Worm (Caenorhabditis elegans): ENCODE results near the gene F44E2.9.
A peak's percentile ranks its signal among the peaks of the same experiment; 100 is the strongest.

F44E2.9 gene

DNA sequence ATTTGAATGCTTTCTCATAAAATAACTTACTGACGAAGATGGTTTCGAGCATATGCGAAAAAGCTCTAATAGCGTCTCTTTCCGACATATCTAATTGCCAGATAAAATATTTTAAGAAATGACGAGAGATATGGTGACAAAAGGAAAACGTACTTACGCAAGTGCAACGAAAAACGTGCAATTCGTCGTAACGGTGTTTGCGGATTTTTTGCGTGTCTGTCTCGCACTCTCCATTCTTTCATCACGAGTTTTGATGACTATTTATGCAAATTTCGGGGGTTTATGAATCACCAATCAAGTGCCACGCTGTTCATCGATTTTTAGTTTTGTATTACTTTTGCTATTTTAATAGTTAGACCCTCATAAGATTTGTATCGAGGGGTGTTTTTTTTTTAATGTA is 38.6 kb upstream of the F44E2.9 start, which contains the start of gene ZK637.14:
Gene ZK637.14, minus strand, starts transcription at position 201 of the 400 bp plus-strand sequence.
- TF ChIP-seq nhr-237 (tag; optimal IDR thresholded peaks at IDR 0.05) (no peak), pha-4 (tag; optimal IDR thresholded peaks at IDR 0.05) (peak; percentile 59), nhr-12 (tag; optimal IDR thresholded peaks at IDR 0.05) (no peak), pqm-1 (tag; optimal IDR thresholded peaks at IDR 0.05) (peak; percentile 65), jun-1 (tag; optimal IDR thresholded peaks at IDR 0.05) (peak; percentile 41), lin-15B (tag; optimal IDR thresholded peaks at IDR 0.05) (peak; percentile 49), mdl-1 (tag; optimal IDR thresholded peaks at IDR 0.05) (no peak), zag-1 (tag; optimal IDR thresholded peaks at IDR 0.05) (no peak), ceh-16 (tag; optimal IDR thresholded peaks at IDR 0.05) (no peak), ZK546.5 (tag; optimal IDR thresholded peaks at IDR 0.05) (no peak), tbx-2 (tag; optimal IDR thresholded peaks at IDR 0.05) (no peak), nhr-25 (tag; optimal IDR thresholded peaks at IDR 0.05) (peak; percentile 22), R02D3.7 (tag; optimal IDR thresholded peaks at IDR 0.05) (no peak), ceh-28 (tag; optimal IDR thresholded peaks at IDR 0.05) (no peak), nhr-23 (tag; optimal IDR thresholded peaks at IDR 0.05) (peak; percentile 19), skn-1 (tag; optimal IDR thresholded peaks at IDR 0.05) (peak; percentile 92), sea-2 (GFP tag; optimal IDR thresholded peaks at IDR 0.05) (no peak), snpc-4 (tag; optimal IDR thresholded peaks at IDR 0.05) (peak; percentile 47), elt-2 (tag; optimal IDR thresholded peaks at IDR 0.05) (peak; percentile 30), aly-2 (tag; optimal IDR thresholded peaks at IDR 0.05) (no peak), elt-1 (tag; optimal IDR thresholded peaks at IDR 0.05) (no peak), hmg-11 (tag; optimal IDR thresholded peaks at IDR 0.05) (peak; percentile 26), ztf-4 (tag; optimal IDR thresholded peaks at IDR 0.05) (no peak), daf-12 (tag; optimal IDR thresholded peaks at IDR 0.05) (no peak), lin-39 (tag; optimal IDR thresholded peaks at IDR 0.05) (peak; percentile 8), unc-39 (tag; optimal IDR thresholded peaks at IDR 0.05) (no peak), nhr-28 (tag; optimal IDR thresholded peaks at IDR 0.05) (no peak), egl-5 (tag; optimal IDR thresholded peaks at IDR 0.05) (peak; percentile 20), nfya-1 (tag; optimal IDR thresholded peaks at IDR 0.05; ENCODE audit: insufficient read depth) (peak; percentile 77), ceh-82 (tag; optimal IDR thresholded peaks at IDR 0.05) (no peak)

- peak; percentile 86 for TF ChIP-seq nfya-1 (tag; optimal IDR thresholded peaks at IDR 0.05; ENCODE audit: insufficient read depth)
- TF ChIP-seq snpc-4 (tag; optimal IDR thresholded peaks at IDR 0.05) = peak; percentile 88
- no peak for TF ChIP-seq nhr-28 (tag; optimal IDR thresholded peaks at IDR 0.05)
- no peak for TF ChIP-seq elt-3 (tag; optimal IDR thresholded peaks at IDR 0.05)
- peak; percentile 57 for TF ChIP-seq lsy-12 (tag; optimal IDR thresholded peaks at IDR 0.05)
- no peak for TF ChIP-seq nhr-12 (tag; optimal IDR thresholded peaks at IDR 0.05)
- TF ChIP-seq nhr-76 (tag; optimal IDR thresholded peaks at IDR 0.05) = no peak
- TF ChIP-seq egl-27 (tag; optimal IDR thresholded peaks at IDR 0.05) = no peak
- TF ChIP-seq zag-1 (tag; optimal IDR thresholded peaks at IDR 0.05) = no peak
- peak; percentile 65 for TF ChIP-seq lin-39 (tag; optimal IDR thresholded peaks at IDR 0.05)
- peak; percentile 14 for TF ChIP-seq nhr-25 (tag; optimal IDR thresholded peaks at IDR 0.05)
- TF ChIP-seq daf-12 (tag; optimal IDR thresholded peaks at IDR 0.05) = no peak
- peak; percentile 22 for TF ChIP-seq nhr-77 (tag; optimal IDR thresholded peaks at IDR 0.05)
- no peak for TF ChIP-seq aly-2 (tag; optimal IDR thresholded peaks at IDR 0.05)
- TF ChIP-seq sea-2 (GFP tag; optimal IDR thresholded peaks at IDR 0.05) = no peak
- TF ChIP-seq ztf-4 (tag; optimal IDR thresholded peaks at IDR 0.05) = peak; percentile 9
- peak; percentile 48 for TF ChIP-seq R02D3.7 (tag; optimal IDR thresholded peaks at IDR 0.05)
- no peak for TF ChIP-seq elt-1 (tag; optimal IDR thresholded peaks at IDR 0.05)
- TF ChIP-seq elt-2 (tag; optimal IDR thresholded peaks at IDR 0.05) = peak; percentile 84
- peak; percentile 82 for TF ChIP-seq nhr-43 (tag; optimal IDR thresholded peaks at IDR 0.05; ENCODE audit: poor library complexity, severe bottlenecking)
- TF ChIP-seq egl-5 (tag; optimal IDR thresholded peaks at IDR 0.05) = peak; percentile 23
- peak; percentile 68 for TF ChIP-seq nhr-11 (tag; optimal IDR thresholded peaks at IDR 0.05)
- no peak for TF ChIP-seq ceh-82 (tag; optimal IDR thresholded peaks at IDR 0.05)
- no peak for TF ChIP-seq nhr-67 (tag; optimal IDR thresholded peaks at IDR 0.05)
- TF ChIP-seq tbx-2 (tag; optimal IDR thresholded peaks at IDR 0.05) = peak; percentile 69
- TF ChIP-seq hmg-11 (tag; optimal IDR thresholded peaks at IDR 0.05) = peak; percentile 48
- peak; percentile 47 for TF ChIP-seq skn-1 (tag; optimal IDR thresholded peaks at IDR 0.05)
- no peak for TF ChIP-seq unc-39 (tag; optimal IDR thresholded peaks at IDR 0.05)
- no peak for TF ChIP-seq ceh-9 (tag; optimal IDR thresholded peaks at IDR 0.05)
- TF ChIP-seq fkh-10 (GFP tag; optimal IDR thresholded peaks at IDR 0.05) = no peak
- no peak for TF ChIP-seq fkh-2 (tag; optimal IDR thresholded peaks at IDR 0.05)
- TF ChIP-seq ceh-28 (tag; optimal IDR thresholded peaks at IDR 0.05) = peak; percentile 71
- TF ChIP-seq ama-1 (optimal IDR thresholded peaks at IDR 0.05) = no peak
- TF ChIP-seq eor-1 (tag; optimal IDR thresholded peaks at IDR 0.05) = no peak
- TF ChIP-seq pqm-1 (tag; optimal IDR thresholded peaks at IDR 0.05) = peak; percentile 58
- no peak for TF ChIP-seq nhr-237 (tag; optimal IDR thresholded peaks at IDR 0.05)
- TF ChIP-seq jun-1 (tag; optimal IDR thresholded peaks at IDR 0.05) = peak; percentile 69
- peak; percentile 95 for TF ChIP-seq pha-4 (tag; optimal IDR thresholded peaks at IDR 0.05)
- no peak for TF ChIP-seq ZK546.5 (tag; optimal IDR thresholded peaks at IDR 0.05)
- TF ChIP-seq lin-15B (tag; optimal IDR thresholded peaks at IDR 0.05) = peak; percentile 77
- TF ChIP-seq nhr-23 (tag; optimal IDR thresholded peaks at IDR 0.05) = no peak
- TF ChIP-seq fos-1 (tag; optimal IDR thresholded peaks at IDR 0.05) = no peak
- TF ChIP-seq ceh-16 (tag; optimal IDR thresholded peaks at IDR 0.05) = no peak
- TF ChIP-seq unc-62 (GFP tag; optimal IDR thresholded peaks at IDR 0.05) = no peak
- TF ChIP-seq mml-1 (tag; optimal IDR thresholded peaks at IDR 0.05) = no peak
- TF ChIP-seq mdl-1 (tag; optimal IDR thresholded peaks at IDR 0.05) = no peak
These were observed 37.0 kb upstream of the F44E2.9 start, which contains the start of gene famh-136 for ce11 chrIII:8887184-8887801. TSS of gene famh-136 (plus strand) at chrIII:8887751.

All from whole organism, L3 larva.